Worm (Caenorhabditis elegans) whole organism, early embryonic: ENCODE data around the gene R04B3.2.

Source experiments
- B0310.2 ChIP-seq: sonication (generic microtip); optimal IDR thresholded peaks from 2 replicates; lab custom pipeline; 2016; ENCODE audit warnings: mild to moderate bottlenecking, missing genetic modification characterization, missing compliant biosample characterization
- F13C5.2 ChIP-seq: sonication (generic microtip); optimal IDR thresholded peaks from 2 replicates; lab custom pipeline; 2017; ENCODE audit warnings: mild to moderate bottlenecking, missing genetic modification characterization, inconsistent platforms, missing compliant biosample characterization
- aly-1 ChIP-seq: sonication (generic microtip); optimal IDR thresholded peaks from 2 replicates; lab custom pipeline; 2016; ENCODE audit warnings: missing genetic modification characterization, missing compliant biosample characterization
- ama-1 ChIP-seq: fragments of 150-350 bp; optimal IDR thresholded peaks from 2 replicates; lab custom pipeline; 2014
- ceh-13 ChIP-seq: fragments of 200-800 bp; sonication (Bioruptor generic); optimal IDR thresholded peaks from 2 replicates; lab custom pipeline; 2018; ENCODE audit warnings: mild to moderate bottlenecking, missing genetic modification characterization, missing compliant biosample characterization
- ceh-36 ChIP-seq: sonication (generic microtip); optimal IDR thresholded peaks from 2 replicates; lab custom pipeline; 2016; ENCODE audit warnings: missing genetic modification characterization, inconsistent platforms, missing compliant biosample characterization
- ets-7 ChIP-seq: sonication (generic microtip); optimal IDR thresholded peaks from 2 replicates; lab custom pipeline; 2016; ENCODE audit warnings: missing genotype, missing genetic modification characterization, missing compliant biosample characterization
- flt-1 ChIP-seq: fragments of 200-800 bp; sonication (Bioruptor generic); IDR thresholded peaks from 2 replicates; pipeline ENCODE4 v1.3.6; 2022; ENCODE audit warnings: missing genetic modification characterization, missing compliant biosample characterization
- hmbx-1 ChIP-seq: sonication (generic microtip); optimal IDR thresholded peaks from 2 replicates; lab custom pipeline; 2016; ENCODE audit warnings: mild to moderate bottlenecking, missing genetic modification characterization, missing compliant biosample characterization
- hmg-4 ChIP-seq: fragments of 200-800 bp; sonication (Bioruptor generic); optimal IDR thresholded peaks from 2 replicates; lab custom pipeline; 2018; ENCODE audit warnings: mild to moderate bottlenecking, missing genetic modification characterization, missing compliant biosample characterization
- hnd-1 ChIP-seq: sonication (generic microtip); optimal IDR thresholded peaks from 2 replicates; lab custom pipeline; 2016; ENCODE audit warnings: missing genetic modification characterization, missing compliant biosample characterization
- pes-1 ChIP-seq: fragments of 200-800 bp; sonication (Bioruptor generic); IDR thresholded peaks from 2 replicates; pipeline ENCODE4 v1.3.6; 2022; ENCODE audit warnings: missing genetic modification reagents, missing genetic modification characterization, missing compliant biosample characterization
- scrt-1 ChIP-seq: fragments of 200-800 bp; sonication (Bioruptor generic); IDR thresholded peaks from 2 replicates; pipeline ENCODE4 v1.3.6; 2022; ENCODE audit warnings: missing genetic modification characterization, missing compliant biosample characterization
- sea-1 ChIP-seq: fragments of 200-800 bp; sonication (Bioruptor generic); conservative IDR thresholded peaks from 2 replicates; pipeline ENCODE4 v1.3.6; 2022; ENCODE audit warnings: missing genetic modification characterization, missing compliant biosample characterization
- tbx-11 ChIP-seq: fragments of 200-800 bp; sonication (Bioruptor generic); IDR thresholded peaks from 2 replicates; pipeline ENCODE4 v1.3.6; 2022; ENCODE audit warnings: missing genetic modification characterization, missing compliant biosample characterization
- tbx-37 ChIP-seq: fragments of 200-800 bp; sonication (Bioruptor generic); conservative IDR thresholded peaks from 2 replicates; pipeline ENCODE4 v1.3.6; 2022; ENCODE audit warnings: missing genetic modification reagents, missing genetic modification characterization, missing compliant biosample characterization
- tra-4 ChIP-seq: sonication (generic microtip); optimal IDR thresholded peaks from 2 replicates; lab custom pipeline; 2017; ENCODE audit warnings: missing genetic modification characterization, missing compliant biosample characterization

R04B3.2 gene

DNA sequence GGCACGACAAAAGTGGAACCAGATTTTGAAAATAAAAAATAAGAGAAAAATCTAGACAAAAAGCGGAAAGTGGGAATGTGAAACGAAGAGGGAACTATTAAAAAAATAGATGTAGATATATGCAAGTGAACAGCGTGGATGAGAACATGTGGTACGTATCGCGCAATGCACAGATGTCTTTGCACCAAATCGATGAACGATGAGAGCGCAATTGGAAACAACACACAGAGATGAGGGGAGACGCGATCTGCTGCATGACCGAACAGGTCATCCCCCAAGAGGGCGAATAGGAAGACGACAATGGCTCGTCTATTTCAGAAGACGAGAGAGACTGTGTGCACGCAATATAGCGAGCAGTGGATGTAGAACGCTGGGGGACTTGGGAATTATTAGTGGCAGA is 20.8 kb downstream of the R04B3.2 start:
- TF ChIP-seq B0310.2 (no peak), ets-7 (no peak), tbx-37 (GFP tag; lab: Robert Waterston, UW) (no peak), hmg-4 (GFP tag; lab: Kevin White, UChicago) (peak; percentile 63), F13C5.2 (tag; lab: Kevin White, UChicago) (no peak), ama-1 (no peak), ceh-13 (GFP tag; lab: Kevin White, UChicago) (no peak), tra-4 (tag; lab: Kevin White, UChicago) (no peak), hnd-1 (no peak), scrt-1 (GFP tag; lab: Robert Waterston, UW) (no peak), flt-1 (GFP tag; lab: Robert Waterston, UW) (no peak), pes-1 (0 out of 2 replicates have a peak, but pooled peaks have one; percentile 43), aly-1 (no peak), sea-1 (no peak)

ce11 chrX:2452297-2452696 is 21.2 kb downstream of the R04B3.2 start:
- no peak for TF ChIP-seq tra-4 (tag; lab: Kevin White, UChicago)
- TF ChIP-seq F13C5.2 (tag; lab: Kevin White, UChicago), result no peak
- TF ChIP-seq hnd-1, result no peak
- no peak for TF ChIP-seq scrt-1 (GFP tag; lab: Robert Waterston, UW)
- TF ChIP-seq tbx-11, result no peak
- TF ChIP-seq ets-7, result no peak
- no peak for TF ChIP-seq B0310.2
- no peak for TF ChIP-seq flt-1 (GFP tag; lab: Robert Waterston, UW)
- TF ChIP-seq aly-1, result no peak
- TF ChIP-seq ama-1, result no peak
- no peak for TF ChIP-seq ceh-13 (GFP tag; lab: Kevin White, UChicago)
- TF ChIP-seq hmg-4 (GFP tag; lab: Kevin White, UChicago), result no peak

DNA sequence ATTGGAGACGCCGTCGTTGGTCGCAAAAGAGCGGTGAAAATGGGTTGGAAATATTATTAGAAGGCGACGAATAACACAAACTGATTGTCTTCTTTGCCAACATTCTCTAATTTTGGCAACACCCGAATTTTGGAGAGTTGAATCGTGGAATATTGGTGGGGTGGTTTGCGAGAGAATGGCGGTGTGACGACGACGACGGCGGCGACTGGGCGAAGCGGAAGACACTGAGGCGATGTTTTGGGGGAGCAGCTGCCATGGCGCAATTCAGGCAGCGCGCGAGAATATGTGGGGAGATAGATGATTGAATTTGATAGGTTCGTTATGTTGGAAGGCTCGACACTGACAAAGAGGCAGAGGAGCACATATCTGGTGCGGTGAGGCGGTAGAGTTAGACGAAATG is 22.5 kb downstream of the R04B3.2 start:
- TF ChIP-seq tra-4 (tag; lab: Kevin White, UChicago) (no peak), scrt-1 (GFP tag; lab: Robert Waterston, UW) (no peak), aly-1 (no peak), sea-1 (no peak), pes-1 (no peak), ceh-13 (GFP tag; lab: Kevin White, UChicago) (no peak), ceh-36 (tag; lab: Kevin White, UChicago) (no peak), B0310.2 (no peak), ets-7 (no peak), hmg-4 (GFP tag; lab: Kevin White, UChicago) (no peak), tbx-37 (GFP tag; lab: Robert Waterston, UW) (no peak), tbx-11 (no peak), ama-1 (no peak), flt-1 (GFP tag; lab: Robert Waterston, UW) (no peak), hmbx-1 (tag; lab: Kevin White, UChicago) (no peak)

ce11 chrX:2447214-2447613 is 26.3 kb downstream of the R04B3.2 start:
- TF ChIP-seq B0310.2 (peak; percentile 10), tbx-11 (no peak), flt-1 (GFP tag; lab: Robert Waterston, UW) (no peak), ceh-36 (tag; lab: Kevin White, UChicago) (no peak), tra-4 (tag; lab: Kevin White, UChicago) (no peak), scrt-1 (GFP tag; lab: Robert Waterston, UW) (no peak)

ce11 chrX:2446185-2446584 is 27.3 kb downstream of the R04B3.2 start:
- no peak for TF ChIP-seq flt-1 (GFP tag; lab: Robert Waterston, UW)
- no peak for TF ChIP-seq hnd-1
- no peak for TF ChIP-seq hmg-4 (GFP tag; lab: Kevin White, UChicago)
- no peak for TF ChIP-seq pes-1

DNA sequence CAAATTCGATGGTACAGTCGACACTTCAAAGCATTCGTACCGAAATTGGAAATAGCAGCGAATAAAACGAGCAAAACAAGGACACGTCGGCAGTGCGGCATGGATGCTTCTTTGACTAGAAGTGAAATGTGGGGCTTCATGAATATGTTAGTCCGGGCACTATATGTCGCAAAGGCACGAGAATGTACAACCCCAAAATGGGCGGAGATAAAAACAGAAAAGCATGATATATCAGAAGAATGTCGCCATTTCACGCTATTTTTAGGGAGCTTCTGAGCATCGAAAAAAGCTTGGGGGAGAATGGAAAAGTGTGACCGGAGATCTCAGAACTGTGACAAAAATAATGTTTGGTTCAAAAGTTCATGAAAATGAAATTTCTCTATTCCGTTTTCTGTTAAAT is 30.2 kb downstream of the R04B3.2 start, which contains the start of gene T07D1.3:
Gene T07D1.3, minus strand, starts transcription at position 101 of the 400 bp plus-strand sequence.
- TF ChIP-seq aly-1, result no peak
- no peak for TF ChIP-seq flt-1 (GFP tag; lab: Robert Waterston, UW)
- no peak for TF ChIP-seq B0310.2
- TF ChIP-seq tbx-11, result no peak
- no peak for TF ChIP-seq hmg-4 (GFP tag; lab: Kevin White, UChicago)
- TF ChIP-seq tbx-37 (GFP tag; lab: Robert Waterston, UW), result no peak
- no peak for TF ChIP-seq hnd-1
- no peak for TF ChIP-seq ceh-36 (tag; lab: Kevin White, UChicago)
- TF ChIP-seq ets-7, result no peak
- no peak for TF ChIP-seq hmbx-1 (tag; lab: Kevin White, UChicago)
- no peak for TF ChIP-seq tra-4 (tag; lab: Kevin White, UChicago)
- TF ChIP-seq sea-1, result no peak
- no peak for TF ChIP-seq F13C5.2 (tag; lab: Kevin White, UChicago)
- TF ChIP-seq pes-1, result no peak

- TF ChIP-seq flt-1 (GFP tag; lab: Robert Waterston, UW) (no peak), sea-1 (no peak), pes-1 (no peak), tbx-37 (GFP tag; lab: Robert Waterston, UW) (no peak), ama-1 (no peak), aly-1 (no peak)
These were observed 32.4 kb downstream of the R04B3.2 start for ce11 chrX:2441163-2441562.

DNA sequence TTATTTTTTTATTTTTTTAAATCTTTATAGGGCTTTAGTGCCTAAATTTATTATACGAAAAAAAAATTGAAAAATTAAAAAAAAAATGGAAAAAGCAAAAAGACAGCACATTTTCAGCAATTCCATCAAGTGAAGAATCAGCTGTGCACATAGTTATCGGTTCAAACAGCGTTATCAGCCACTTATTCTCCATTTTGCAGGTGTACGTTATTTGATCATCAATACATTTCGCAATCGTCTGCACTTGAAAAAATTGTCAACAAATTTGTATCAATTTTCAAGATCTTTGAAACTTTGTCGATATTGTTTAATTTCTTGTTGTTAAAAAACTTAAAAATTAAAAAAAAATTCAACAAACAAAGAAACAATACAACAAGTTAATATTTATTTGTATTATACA is 33.8 kb downstream of the R04B3.2 start:
- TF ChIP-seq hnd-1 (no peak), ets-7 (no peak), scrt-1 (GFP tag; lab: Robert Waterston, UW) (no peak), B0310.2 (no peak), sea-1 (no peak), tbx-11 (no peak), F13C5.2 (tag; lab: Kevin White, UChicago) (no peak), hmbx-1 (tag; lab: Kevin White, UChicago) (no peak), pes-1 (no peak), hmg-4 (GFP tag; lab: Kevin White, UChicago) (no peak), ceh-13 (GFP tag; lab: Kevin White, UChicago) (no peak), tbx-37 (GFP tag; lab: Robert Waterston, UW) (no peak), aly-1 (no peak)
